Worm (Caenorhabditis elegans) whole organism, L4 larva: ENCODE results near the gene icd-1.

Source experiments
- F10B5.3 ChIP-seq: sonication (generic microtip); optimal IDR thresholded peaks from 2 replicates; lab custom pipeline; 2016; ENCODE audit warnings: mild to moderate bottlenecking, missing genetic modification characterization, missing compliant biosample characterization
- F26F4.8 ChIP-seq: fragments of 200-800 bp; sonication (Bioruptor generic); conservative IDR thresholded peaks from 2 replicates; pipeline ENCODE4 v1.3.6; 2022; ENCODE audit warnings: missing genetic modification characterization, missing compliant biosample characterization
- F37D6.2 ChIP-seq: sonication (generic microtip); optimal IDR thresholded peaks from 2 replicates; lab custom pipeline; 2016; ENCODE audit warnings: mild to moderate bottlenecking, missing genetic modification characterization, missing compliant biosample characterization
- T20F7.1 ChIP-seq: fragments of 200-800 bp; sonication (Bioruptor generic); optimal IDR thresholded peaks from 2 replicates; lab custom pipeline; 2018; ENCODE audit warnings: mild to moderate bottlenecking, missing genetic modification characterization, missing compliant biosample characterization
- T26A8.4 ChIP-seq: fragments of 200-800 bp; sonication (Bioruptor generic); IDR thresholded peaks from 2 replicates; pipeline ENCODE4 v1.3.6; 2022; ENCODE audit warnings: missing genetic modification characterization, missing compliant biosample characterization
- Y105C5A.15 ChIP-seq: fragments of 200-800 bp; sonication (Bioruptor generic); IDR thresholded peaks from 2 replicates; pipeline ENCODE4 v1.3.6; 2022; ENCODE audit warnings: missing genetic modification characterization, missing compliant biosample characterization
- Y48G9A.11 ChIP-seq: fragments of 200-800 bp; sonication (Bioruptor generic); IDR thresholded peaks from 2 replicates; pipeline ENCODE4 v1.3.6; 2022; ENCODE audit warnings: missing genetic modification reagents, missing genetic modification characterization, missing compliant biosample characterization
- Y75B8A.6 ChIP-seq: fragments of 200-800 bp; sonication (Bioruptor generic); IDR thresholded peaks from 2 replicates; pipeline ENCODE4 v1.3.6; 2022; ENCODE audit warnings: missing genetic modification reagents, missing genetic modification characterization, missing compliant biosample characterization
- aha-1 ChIP-seq: fragments of 150-350 bp; peaks from one replicate; lab custom pipeline; 2014; ENCODE audit warnings: missing biosample characterization, missing genetic modification characterization
- aly-2 ChIP-seq: sonication (generic microtip); optimal IDR thresholded peaks from 2 replicates; lab custom pipeline; 2018; ENCODE audit warnings: missing biosample characterization, missing genetic modification characterization
- arid-1 ChIP-seq: fragments of 200-800 bp; sonication (Bioruptor generic); conservative IDR thresholded peaks from 2 replicates; pipeline ENCODE4 v1.3.6; 2022; ENCODE audit warnings: missing genetic modification reagents, missing genetic modification characterization, missing compliant biosample characterization
- attf-4 ChIP-seq: sonication (generic microtip); optimal IDR thresholded peaks from 3 replicates; lab custom pipeline; 2017; ENCODE audit warnings: missing biosample characterization, missing genetic modification characterization
- ceh-82 ChIP-seq: sonication (generic microtip); optimal IDR thresholded peaks from 2 replicates; lab custom pipeline; 2017; ENCODE audit warnings: missing biosample characterization, missing genetic modification characterization
- ctbp-1 ChIP-seq: fragments of 200-800 bp; sonication (Bioruptor generic); IDR thresholded peaks from 2 replicates; pipeline ENCODE4 v1.3.6; 2022; ENCODE audit warnings: missing genetic modification reagents, missing genetic modification characterization, missing compliant biosample characterization
- daf-8 ChIP-seq: fragments of 200-800 bp; sonication (Bioruptor generic); IDR thresholded peaks from 2 replicates; pipeline ENCODE4 v1.3.6; 2022; ENCODE audit warnings: missing genetic modification characterization, missing compliant biosample characterization
- dmd-6 ChIP-seq: fragments of 200-800 bp; sonication (Bioruptor generic); IDR thresholded peaks from 2 replicates; pipeline ENCODE4 v1.3.6; 2022; ENCODE audit warnings: missing genetic modification reagents, missing genetic modification characterization, missing compliant biosample characterization
- dmd-8 ChIP-seq: fragments of 200-800 bp; sonication (Bioruptor generic); IDR thresholded peaks from 2 replicates; pipeline ENCODE4 v1.3.6; 2022; ENCODE audit warnings: missing genetic modification characterization, missing compliant biosample characterization
- egl-43 ChIP-seq: fragments of 200-800 bp; sonication (Bioruptor generic); IDR thresholded peaks from 2 replicates; pipeline ENCODE4 v1.3.6; 2022; ENCODE audit warnings: missing genetic modification reagents, missing genetic modification characterization, missing compliant biosample characterization
- gei-8 ChIP-seq: fragments of 200-800 bp; sonication (Bioruptor generic); optimal IDR thresholded peaks from 2 replicates; lab custom pipeline; 2018; ENCODE audit warnings: mild to moderate bottlenecking, missing genetic modification characterization, missing compliant biosample characterization
- hif-1 ChIP-seq, 2 experiments: sonication (generic microtip); optimal IDR thresholded peaks; 2 replicates each; lab custom pipeline; 2016 to 2017; ENCODE audit warnings: missing compliant biosample characterization in 2 of 2, missing genetic modification characterization in 2 of 2, missing genetic modification reagents in 2 of 2, missing genotype in 2 of 2, mild to moderate bottlenecking in 1 of 2
- hlh-11 ChIP-seq: fragments of 200-800 bp; sonication (Bioruptor generic); optimal IDR thresholded peaks from 2 replicates; lab custom pipeline; 2018; ENCODE audit warnings: mild to moderate bottlenecking, missing genetic modification characterization, missing compliant biosample characterization
- hlh-30 ChIP-seq: sonication (generic microtip); optimal IDR thresholded peaks from 2 replicates; lab custom pipeline; 2017; ENCODE audit warnings: antibody characterized with exemption, mild to moderate bottlenecking, missing genetic modification characterization, missing compliant biosample characterization; ENCODE audit not compliant: insufficient read depth
- hmg-1.1 ChIP-seq: fragments of 200-800 bp; sonication (Bioruptor generic); IDR thresholded peaks from 2 replicates; pipeline ENCODE4 v1.3.6; 2022; ENCODE audit warnings: missing genetic modification reagents, missing genetic modification characterization, missing compliant biosample characterization
- jun-1 ChIP-seq: fragments of 150-350 bp; optimal IDR thresholded peaks from 2 replicates; lab custom pipeline; 2014; ENCODE audit warnings: missing biosample characterization, missing genetic modification reagents, missing genetic modification characterization
- lim-7 ChIP-seq: fragments of 200-800 bp; sonication (Bioruptor generic); IDR thresholded peaks from 2 replicates; pipeline ENCODE4 v1.3.6; 2022; ENCODE audit warnings: missing genetic modification characterization, missing compliant biosample characterization
- lin-13 ChIP-seq: fragments of 150-350 bp; optimal IDR thresholded peaks from 2 replicates; lab custom pipeline; 2014; ENCODE audit warnings: missing biosample characterization, missing genetic modification reagents, missing genetic modification characterization
- lin-29 ChIP-seq: fragments of 200-800 bp; sonication (Bioruptor generic); IDR thresholded peaks from 2 replicates; pipeline ENCODE4 v1.3.6; 2022; ENCODE audit warnings: missing genetic modification reagents, missing genetic modification characterization, missing compliant biosample characterization
- lin-38 ChIP-seq: fragments of 200-800 bp; sonication (Bioruptor generic); IDR thresholded peaks from 2 replicates; pipeline ENCODE4 v1.3.6; 2022; ENCODE audit warnings: missing genetic modification reagents, missing genetic modification characterization, missing compliant biosample characterization
- lsy-2 ChIP-seq, 2 experiments: fragments of 150-350 bp in 1 of 2; sonication (generic microtip) in 1 of 2; optimal IDR thresholded peaks; 2 replicates each; lab custom pipeline; 2014 to 2017; ENCODE audit warnings: missing biosample characterization in 2 of 2, missing genetic modification characterization in 2 of 2
- mdl-1 ChIP-seq, 2 experiments: fragments of 150-350 bp in 1 of 2; sonication (generic microtip) in 1 of 2; optimal IDR thresholded peaks; 2 replicates each; lab custom pipeline; 2014 to 2017; ENCODE audit warnings: missing biosample characterization in 2 of 2, missing genetic modification characterization in 2 of 2
- mep-1 ChIP-seq: fragments of 150-350 bp; sonication (generic microtip); optimal IDR thresholded peaks from 3 replicates; lab custom pipeline; 2014; ENCODE audit warnings: missing biosample characterization, missing genetic modification characterization
- mes-2 ChIP-seq: sonication (generic microtip); optimal IDR thresholded peaks from 2 replicates; lab custom pipeline; 2016; ENCODE audit warnings: missing genotype, mild to moderate bottlenecking, missing genetic modification characterization, missing compliant biosample characterization; ENCODE audit not compliant: poor library complexity, severe bottlenecking
- mxl-2 ChIP-seq: fragments of 200-800 bp; sonication (Bioruptor generic); conservative IDR thresholded peaks from 2 replicates; pipeline ENCODE4 v1.3.6; 2022; ENCODE audit warnings: missing genetic modification reagents, missing genetic modification characterization, missing compliant biosample characterization
- nhr-10 ChIP-seq: fragments of 150-350 bp; optimal IDR thresholded peaks from 2 replicates; lab custom pipeline; 2014; ENCODE audit warnings: missing biosample characterization, missing genetic modification characterization
- nhr-102 ChIP-seq: sonication (generic microtip); optimal IDR thresholded peaks from 2 replicates; lab custom pipeline; 2016; ENCODE audit warnings: mild to moderate bottlenecking, missing genetic modification characterization, moderate library complexity, missing compliant biosample characterization
- nhr-11 ChIP-seq: fragments of 150-350 bp; optimal IDR thresholded peaks from 2 replicates; lab custom pipeline; 2014; ENCODE audit warnings: missing biosample characterization, missing genetic modification characterization
- nhr-237 ChIP-seq: sonication (generic microtip); optimal IDR thresholded peaks from 2 replicates; lab custom pipeline; 2017; ENCODE audit warnings: missing biosample characterization, missing genetic modification characterization
- nhr-28 ChIP-seq: fragments of 150-350 bp; optimal IDR thresholded peaks from 2 replicates; lab custom pipeline; 2014; ENCODE audit warnings: missing biosample characterization, missing genetic modification characterization
- nhr-41 ChIP-seq: fragments of 200-800 bp; sonication (Bioruptor generic); IDR thresholded peaks from 2 replicates; pipeline ENCODE4 v1.3.6; 2022; ENCODE audit warnings: missing genetic modification reagents, missing genetic modification characterization, missing compliant biosample characterization
- nhr-42 ChIP-seq: fragments of 200-800 bp; sonication (Bioruptor generic); IDR thresholded peaks from 2 replicates; pipeline ENCODE4 v1.3.6; 2022; ENCODE audit warnings: missing genetic modification characterization, missing compliant biosample characterization
- nhr-77 ChIP-seq: fragments of 150-350 bp; optimal IDR thresholded peaks from 2 replicates; lab custom pipeline; 2014; ENCODE audit warnings: missing biosample characterization, missing genetic modification characterization
- pqm-1 ChIP-seq: sonication (generic microtip); optimal IDR thresholded peaks from 2 replicates; lab custom pipeline; 2017; ENCODE audit warnings: missing biosample characterization, missing genetic modification characterization
- sdz-12 ChIP-seq: fragments of 200-800 bp; sonication (Bioruptor generic); optimal IDR thresholded peaks from 2 replicates; lab custom pipeline; 2018; ENCODE audit warnings: mild to moderate bottlenecking, missing genetic modification characterization, missing compliant biosample characterization
- set-16 ChIP-seq: fragments of 200-800 bp; sonication (Bioruptor generic); IDR thresholded peaks from 2 replicates; pipeline ENCODE4 v1.3.6; 2022; ENCODE audit warnings: missing genetic modification reagents, missing genetic modification characterization, missing compliant biosample characterization
- skn-1 ChIP-seq: fragments of 150-350 bp; optimal IDR thresholded peaks from 2 replicates; lab custom pipeline; 2014; ENCODE audit warnings: missing biosample characterization, missing genetic modification characterization
- spr-3 ChIP-seq: fragments of 200-800 bp; sonication (Bioruptor generic); optimal IDR thresholded peaks from 2 replicates; lab custom pipeline; 2018; ENCODE audit warnings: mild to moderate bottlenecking, missing genetic modification characterization, missing compliant biosample characterization
- tag-97 ChIP-seq: fragments of 200-800 bp; sonication (Bioruptor generic); IDR thresholded peaks from 2 replicates; pipeline ENCODE4 v1.3.6; 2022; ENCODE audit warnings: missing genetic modification characterization, missing compliant biosample characterization
- unc-130 ChIP-seq: sonication (generic microtip); optimal IDR thresholded peaks from 2 replicates; lab custom pipeline; 2016; ENCODE audit warnings: missing genetic modification reagents, missing genetic modification characterization, missing compliant biosample characterization
- unc-62 ChIP-seq, 3 experiments: fragments of 150-350 bp in 1 of 3; sonication (generic microtip); optimal IDR thresholded peaks in 2 of 3; peaks in 1 of 3; 1 replicate in 1 of 3; 2 replicates in 2 of 3; lab custom pipeline; 2014 to 2017; ENCODE audit warnings: missing biosample characterization in 3 of 3, missing genetic modification characterization in 3 of 3, missing genetic modification reagents in 3 of 3, missing genotype in 1 of 3
- vab-7 ChIP-seq: fragments of 200-800 bp; sonication (Bioruptor generic); IDR thresholded peaks from 2 replicates; pipeline ENCODE4 v1.3.6; 2022; ENCODE audit warnings: missing genetic modification reagents, missing genetic modification characterization, missing compliant biosample characterization
- ztf-11 ChIP-seq: fragments of 150-350 bp; optimal IDR thresholded peaks from 2 replicates; lab custom pipeline; 2014; ENCODE audit warnings: missing biosample characterization, missing genetic modification characterization
- ztf-7 ChIP-seq: fragments of 150-350 bp; optimal IDR thresholded peaks from 2 replicates; lab custom pipeline; 2014; ENCODE audit warnings: missing biosample characterization, missing genetic modification characterization

The icd-1 gene

ce11 chrII:6565077-6565476 is 23.4 kb downstream of the icd-1 start, which contains the start of gene mpz-3 (continued):
- TF ChIP-seq mes-2 (no peak), lin-29 (GFP tag; lab: Robert Waterston, UW) (no peak), hlh-11 (tag; lab: Kevin White, UChicago) (no peak), T20F7.1 (GFP tag; lab: Kevin White, UChicago) (peak; percentile 22), skn-1 (no peak), tag-97 (no peak), egl-43 (no peak), mdl-1 (tag; optimal IDR thresholded peaks at IDR 0.05; lab: Kevin White, UChicago) (peak in 1 of 2 experiments; percentile 32), arid-1 (GFP tag; lab: Robert Waterston, UW) (no peak), ztf-7 (tag; lab: Kevin White, UChicago) (peak; percentile 34), F10B5.3 (tag; lab: Kevin White, UChicago) (no peak), Y105C5A.15 (GFP tag; lab: Robert Waterston, UW) (0 out of 2 replicates have a peak, but pooled peaks have one; percentile 54), ztf-11 (tag; lab: Kevin White, UChicago) (no peak), unc-62 (GFP tag; optimal IDR thresholded peaks at IDR 0.05 in 1 of 2; lab: Kevin White, UChicago) (no peak), unc-62 (tag; optimal IDR thresholded peaks at IDR 0.05; lab: Kevin White, UChicago) (no peak), lin-38 (peak; percentile 69), mxl-2 (GFP tag; lab: Robert Waterston, UW) (0 out of 2 replicates have a peak, but pooled peaks have one; percentile 24), nhr-42 (GFP tag; lab: Robert Waterston, UW) (no peak; the same call in 1 of the 2 replicates), pqm-1 (tag; lab: Kevin White, UChicago) (no peak), Y48G9A.11 (no peak), jun-1 (tag; lab: Kevin White, UChicago) (no peak), hmg-1.1 (GFP tag; lab: Robert Waterston, UW) (no peak; the same call in 1 of the 2 replicates), unc-130 (peak; percentile 47), F26F4.8 (GFP tag; lab: Robert Waterston, UW) (no peak), spr-3 (no peak), nhr-102 (peak; percentile 62), Y75B8A.6 (GFP tag; lab: Robert Waterston, UW) (no peak), set-16 (GFP tag; lab: Robert Waterston, UW) (no peak), hlh-30 (peak; percentile 26), nhr-77 (tag; lab: Kevin White, UChicago) (peak; percentile 0), lin-13 (GFP tag; lab: Kevin White, UChicago) (no peak), T26A8.4 (GFP tag; lab: Robert Waterston, UW) (no peak), F37D6.2 (tag; lab: Kevin White, UChicago) (no peak), daf-8 (GFP tag; lab: Robert Waterston, UW) (0 out of 2 replicates have a peak, but pooled peaks have one; percentile 37), lim-7 (GFP tag; lab: Robert Waterston, UW) (peak; percentile 87), hif-1 (tag; optimal IDR thresholded peaks at IDR 0.05; lab: Kevin White, UChicago) (no peak), nhr-28 (peak; percentile 43), ctbp-1 (GFP tag; lab: Robert Waterston, UW) (peak; percentile 55; the same call in 1 of the 2 replicates), nhr-10 (no peak), attf-4 (tag; lab: Kevin White, UChicago) (no peak), lsy-2 (tag; optimal IDR thresholded peaks at IDR 0.05; lab: Kevin White, UChicago) (no peak), dmd-6 (GFP tag; lab: Robert Waterston, UW) (no peak; the same call in 1 of the 2 replicates), mep-1 (no peak), aly-2 (tag; lab: Kevin White, UChicago) (no peak), ceh-82 (tag; lab: Kevin White, UChicago) (no peak), vab-7 (GFP tag; lab: Robert Waterston, UW) (no peak), aha-1 (tag; lab: Kevin White, UChicago) (peak; percentile 88), gei-8 (GFP tag; lab: Kevin White, UChicago) (peak; percentile 15), nhr-41 (GFP tag; lab: Robert Waterston, UW) (peak; percentile 68; the same call in 1 of the 2 replicates), dmd-8 (GFP tag; lab: Robert Waterston, UW) (no peak), nhr-237 (tag; lab: Kevin White, UChicago) (no peak), nhr-11 (tag; lab: Kevin White, UChicago) (no peak), sdz-12 (GFP tag; lab: Kevin White, UChicago) (no peak)
